Worm (Caenorhabditis elegans): ENCODE results near the gene eor-2.

- no peak for TF ChIP-seq unc-62 (GFP tag; optimal IDR thresholded peaks at IDR 0.05)
- no peak for TF ChIP-seq lin-13 (tag; optimal IDR thresholded peaks at IDR 0.05)
- no peak for TF ChIP-seq nhr-237 (tag; optimal IDR thresholded peaks at IDR 0.05)
- TF ChIP-seq snpc-4 (tag; optimal IDR thresholded peaks at IDR 0.05), result no peak
- no peak for TF ChIP-seq ceh-83 (GFP tag; optimal IDR thresholded peaks at IDR 0.05)
These were observed 42.6 kb downstream of the eor-2 start, which contains the start of gene F54E4.4 for ce11 chrX:14645392-14645791.
